Worm (Caenorhabditis elegans) whole organism, L1 larva: Measurements from ENCODE around the gene srd-49.

Experiments used
- C16A3.4 ChIP-seq: fragments of 150-350 bp; optimal IDR thresholded peaks from 2 replicates; lab custom pipeline; 2014; ENCODE audit warnings: missing biosample characterization, missing genetic modification characterization
- F16B12.6 ChIP-seq: fragments of 150-350 bp; optimal IDR thresholded peaks from 2 replicates; lab custom pipeline; 2014; ENCODE audit warnings: missing biosample characterization, missing genetic modification characterization
- blmp-1 ChIP-seq: fragments of 150-350 bp; optimal IDR thresholded peaks from 2 replicates; lab custom pipeline; 2014; ENCODE audit warnings: missing biosample characterization, missing genetic modification characterization
- ceh-8 ChIP-seq: fragments of 200-800 bp; sonication (Bioruptor generic); optimal IDR thresholded peaks from 2 replicates; lab custom pipeline; 2018; ENCODE audit warnings: mild to moderate bottlenecking, missing genetic modification characterization, moderate library complexity, missing compliant biosample characterization
- dsc-1 ChIP-seq: sonication (generic microtip); optimal IDR thresholded peaks from 2 replicates; lab custom pipeline; 2016; ENCODE audit warnings: mild to moderate bottlenecking, missing genetic modification characterization, missing compliant biosample characterization
- efl-1 ChIP-seq, 4 experiments: fragments of 150-350 bp; optimal IDR thresholded peaks in 3 of 4; peaks in 1 of 4; 1 replicate in 1 of 4; 2 replicates in 3 of 4; lab custom pipeline; 2014; ENCODE audit warnings: missing biosample characterization in 2 of 4, missing genetic modification characterization in 2 of 4, missing genetic modification reagents in 2 of 4
- efl-3 ChIP-seq: fragments of 200-800 bp; sonication (Bioruptor generic); optimal IDR thresholded peaks from 2 replicates; lab custom pipeline; 2018; ENCODE audit warnings: mild to moderate bottlenecking, missing genetic modification characterization, missing compliant biosample characterization
- elt-2 ChIP-seq: sonication (generic microtip); optimal IDR thresholded peaks from 2 replicates; lab custom pipeline; 2016; ENCODE audit warnings: missing genetic modification characterization, mild to moderate bottlenecking, inconsistent platforms, missing compliant biosample characterization, missing genetic modification reagents
- elt-3 ChIP-seq, 6 experiments: fragments of 150-350 bp in 1 of 6; sonication (generic microtip); optimal IDR thresholded peaks; 2 replicates each; lab custom pipeline; 2017 to 2018; ENCODE audit warnings: missing biosample characterization in 6 of 6, missing genetic modification characterization in 6 of 6, inconsistent platforms in 1 of 6
- ets-5 ChIP-seq: fragments of 200-800 bp; sonication (Bioruptor generic); IDR thresholded peaks from 2 replicates; pipeline ENCODE4 v1.3.6; 2022; ENCODE audit warnings: missing genetic modification characterization, missing compliant biosample characterization
- fkh-4 ChIP-seq: sonication (generic microtip); optimal IDR thresholded peaks from 2 replicates; lab custom pipeline; 2016; ENCODE audit warnings: missing compliant biosample characterization, missing genetic modification characterization, borderline replicate concordance
- fkh-8 ChIP-seq: sonication (generic microtip); optimal IDR thresholded peaks from 2 replicates; lab custom pipeline; 2016; ENCODE audit warnings: mild to moderate bottlenecking, missing genetic modification characterization, missing compliant biosample characterization
- fos-1 ChIP-seq: fragments of 150-350 bp; optimal IDR thresholded peaks from 2 replicates; lab custom pipeline; 2014; ENCODE audit warnings: missing biosample characterization, missing genetic modification characterization
- grh-1 ChIP-seq: fragments of 200-800 bp; sonication (Bioruptor generic); IDR thresholded peaks from 2 replicates; pipeline ENCODE4 v1.3.6; 2022; ENCODE audit warnings: missing genetic modification reagents, missing genetic modification characterization, missing compliant biosample characterization
- hlh-4 ChIP-seq: sonication (generic microtip); optimal IDR thresholded peaks from 2 replicates; lab custom pipeline; 2016; ENCODE audit warnings: mild to moderate bottlenecking, missing genetic modification characterization, missing compliant biosample characterization
- lin-14 ChIP-seq: fragments of 200-800 bp; sonication (Bioruptor generic); optimal IDR thresholded peaks from 2 replicates; lab custom pipeline; 2018; ENCODE audit warnings: mild to moderate bottlenecking, missing genetic modification characterization, moderate library complexity, missing compliant biosample characterization
- lin-39 ChIP-seq: fragments of 150-350 bp; optimal IDR thresholded peaks from 2 replicates; lab custom pipeline; 2014; ENCODE audit warnings: missing biosample characterization, missing genetic modification reagents, missing genetic modification characterization
- lsy-2 ChIP-seq, 2 experiments: fragments of 150-350 bp; optimal IDR thresholded peaks; 2 replicates each; lab custom pipeline; 2014; ENCODE audit warnings: missing biosample characterization in 2 of 2, missing genetic modification characterization in 2 of 2
- mab-9 ChIP-seq: fragments of 200-800 bp; sonication (Bioruptor generic); IDR thresholded peaks from 2 replicates; pipeline ENCODE4 v1.3.6; 2022; ENCODE audit warnings: missing genetic modification reagents, missing genetic modification characterization, missing compliant biosample characterization
- mdl-1 ChIP-seq, 2 experiments: fragments of 150-350 bp; optimal IDR thresholded peaks; 2 replicates each; lab custom pipeline; 2014 to 2017; ENCODE audit warnings: missing biosample characterization in 2 of 2, missing genetic modification characterization in 2 of 2, inconsistent platforms in 1 of 2
- nhr-11 ChIP-seq: fragments of 150-350 bp; optimal IDR thresholded peaks from 2 replicates; lab custom pipeline; 2014; ENCODE audit warnings: missing biosample characterization, missing genetic modification characterization
- nhr-237 ChIP-seq: fragments of 150-350 bp; optimal IDR thresholded peaks from 2 replicates; lab custom pipeline; 2014; ENCODE audit warnings: missing biosample characterization, missing genetic modification characterization
- nhr-28 ChIP-seq: fragments of 150-350 bp; optimal IDR thresholded peaks from 2 replicates; lab custom pipeline; 2014; ENCODE audit warnings: missing biosample characterization, missing genetic modification characterization
- nhr-47 ChIP-seq: sonication (generic microtip); optimal IDR thresholded peaks from 2 replicates; lab custom pipeline; 2016; ENCODE audit warnings: mild to moderate bottlenecking, missing genetic modification characterization, moderate library complexity, missing compliant biosample characterization
- nhr-71 ChIP-seq: sonication (generic microtip); optimal IDR thresholded peaks from 2 replicates; lab custom pipeline; 2016; ENCODE audit warnings: mild to moderate bottlenecking, missing genetic modification characterization, moderate library complexity, missing compliant biosample characterization
- nhr-76 ChIP-seq: sonication (generic microtip); optimal IDR thresholded peaks from 2 replicates; lab custom pipeline; 2017; ENCODE audit warnings: missing biosample characterization, missing genetic modification characterization
- nhr-90 ChIP-seq: sonication (generic microtip); optimal IDR thresholded peaks from 2 replicates; lab custom pipeline; 2016; ENCODE audit warnings: mild to moderate bottlenecking, missing genetic modification characterization, missing compliant biosample characterization; ENCODE audit not compliant: poor library complexity
- pax-3 ChIP-seq: fragments of 200-800 bp; sonication (Bioruptor generic); optimal IDR thresholded peaks from 2 replicates; lab custom pipeline; 2018; ENCODE audit warnings: mild to moderate bottlenecking, missing genetic modification characterization, moderate library complexity, missing compliant biosample characterization
- skn-1 ChIP-seq: fragments of 150-350 bp; optimal IDR thresholded peaks from 2 replicates; lab custom pipeline; 2014; ENCODE audit warnings: missing biosample characterization, missing genetic modification characterization
- sox-4 ChIP-seq: sonication (generic microtip); optimal IDR thresholded peaks from 2 replicates; lab custom pipeline; 2016; ENCODE audit warnings: missing genetic modification characterization, missing compliant biosample characterization
- sup-37 ChIP-seq: fragments of 200-800 bp; sonication (Bioruptor generic); optimal IDR thresholded peaks from 2 replicates; lab custom pipeline; 2018; ENCODE audit warnings: mild to moderate bottlenecking, missing genetic modification characterization, missing compliant biosample characterization
- tbx-2 ChIP-seq: sonication (generic microtip); optimal IDR thresholded peaks from 2 replicates; lab custom pipeline; 2016; ENCODE audit warnings: missing genetic modification characterization, missing compliant biosample characterization
- unc-130 ChIP-seq: fragments of 150-350 bp; optimal IDR thresholded peaks from 2 replicates; lab custom pipeline; 2017; ENCODE audit warnings: missing biosample characterization, missing genetic modification characterization, inconsistent platforms
- unc-98 ChIP-seq: fragments of 200-800 bp; sonication (Bioruptor generic); IDR thresholded peaks from 2 replicates; pipeline ENCODE4 v1.3.6; 2022; ENCODE audit warnings: missing genetic modification characterization, missing compliant biosample characterization
- vab-15 ChIP-seq: sonication (generic microtip); optimal IDR thresholded peaks from 2 replicates; lab custom pipeline; 2017; ENCODE audit warnings: missing genotype, mild to moderate bottlenecking, missing genetic modification characterization, missing compliant biosample characterization
- xbp-1 ChIP-seq: sonication (generic microtip); optimal IDR thresholded peaks from 2 replicates; lab custom pipeline; 2016; ENCODE audit warnings: missing genetic modification characterization, missing compliant biosample characterization
- zip-4 ChIP-seq: fragments of 200-800 bp; sonication (Bioruptor generic); optimal IDR thresholded peaks from 2 replicates; lab custom pipeline; 2018; ENCODE audit warnings: mild to moderate bottlenecking, missing genetic modification characterization, moderate library complexity, missing compliant biosample characterization
- ztf-11 ChIP-seq, 2 experiments: sonication (generic microtip); optimal IDR thresholded peaks; 2 replicates each; lab custom pipeline; 2016 to 2017; ENCODE audit warnings: missing genetic modification characterization in 2 of 2, missing biosample characterization in 1 of 2, missing compliant biosample characterization in 1 of 2
- ztf-4 ChIP-seq: fragments of 150-350 bp; optimal IDR thresholded peaks from 2 replicates; lab custom pipeline; 2014; ENCODE audit warnings: missing biosample characterization, missing genetic modification characterization

srd-49 gene

DNA sequence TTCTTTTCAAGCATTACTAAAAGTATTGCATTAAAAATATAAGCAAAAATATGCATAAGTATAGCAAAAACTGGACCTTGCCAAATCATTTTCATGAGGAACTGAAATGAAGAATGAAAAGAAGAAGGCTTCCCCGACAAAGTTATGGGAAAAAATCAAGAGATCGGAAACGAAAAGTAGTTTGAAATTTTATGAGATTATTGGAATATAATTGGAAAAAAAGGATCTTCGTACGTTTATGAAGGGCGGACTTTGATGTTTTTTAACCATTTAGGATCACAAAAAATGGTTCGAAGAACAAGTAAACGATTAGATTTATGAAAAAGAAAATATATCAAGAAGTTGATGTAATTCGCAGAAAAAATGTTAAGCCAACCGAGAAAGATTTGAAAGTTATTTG is 26.4 kb downstream of the srd-49 start, which contains the start of gene srxa-18:
Gene srxa-18, minus strand, starts transcription at position 100 of the 400 bp plus-strand sequence.
- TF ChIP-seq efl-1 (optimal IDR thresholded peaks at IDR 0.05; lab: Kevin White, UChicago) (no peak), efl-1 (GFP tag; optimal IDR thresholded peaks at IDR 0.05 in 1 of 2; lab: Kevin White, UChicago) (peak in 1 of 2 experiments; percentile 90), zip-4 (GFP tag; lab: Kevin White, UChicago) (no peak), mab-9 (GFP tag; lab: Robert Waterston, UW) (no peak), efl-3 (no peak), unc-130 (tag; lab: Kevin White, UChicago) (no peak), fkh-8 (tag; lab: Kevin White, UChicago) (no peak)

DNA sequence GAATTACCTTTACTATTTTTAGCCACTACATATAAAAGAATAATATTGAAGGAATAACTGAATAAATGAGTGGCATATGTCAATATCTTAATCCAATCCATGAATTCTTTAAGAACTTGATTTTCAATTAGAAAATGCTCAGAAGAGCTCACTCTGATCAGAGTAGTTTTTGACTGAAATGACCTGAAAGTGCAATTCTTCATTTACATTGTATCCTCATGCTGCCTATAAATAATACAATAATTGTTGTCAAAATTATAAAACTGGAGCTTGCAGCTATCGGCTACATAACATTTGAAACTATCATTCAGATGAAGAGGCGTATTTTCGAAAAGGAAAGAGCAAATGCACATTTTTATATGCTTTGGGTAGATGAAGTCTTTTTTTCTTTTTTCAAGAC is 28.2 kb downstream of the srd-49 start, which contains the start of gene srxa-19:
Gene srxa-19, minus strand, starts transcription at position 101 of the 400 bp plus-strand sequence.
- TF ChIP-seq ets-5 (GFP tag; lab: Robert Waterston, UW) = no peak
- no peak for TF ChIP-seq skn-1 (tag; lab: Kevin White, UChicago)
- TF ChIP-seq ztf-11 (tag; optimal IDR thresholded peaks at IDR 0.05; lab: Kevin White, UChicago) = no peak
- no peak for TF ChIP-seq pax-3 (tag; lab: Kevin White, UChicago)
- no peak for TF ChIP-seq ceh-8 (GFP tag; lab: Kevin White, UChicago)
- TF ChIP-seq lsy-2 (tag; optimal IDR thresholded peaks at IDR 0.05; lab: Kevin White, UChicago) = no peak
- no peak for TF ChIP-seq lin-14 (GFP tag; lab: Kevin White, UChicago)
- no peak for TF ChIP-seq nhr-11 (tag; lab: Kevin White, UChicago)
- no peak for TF ChIP-seq unc-98
- no peak for TF ChIP-seq tbx-2 (tag; lab: Kevin White, UChicago)
- no peak for TF ChIP-seq nhr-237
- TF ChIP-seq nhr-71 (tag; lab: Kevin White, UChicago) = no peak
- no peak for TF ChIP-seq grh-1 (GFP tag; lab: Robert Waterston, UW)
- TF ChIP-seq ztf-4 (tag; lab: Kevin White, UChicago) = no peak
- TF ChIP-seq hlh-4 = no peak
- TF ChIP-seq elt-2 (tag; lab: Kevin White, UChicago) = no peak
- TF ChIP-seq fos-1 (tag; lab: Kevin White, UChicago) = no peak
- TF ChIP-seq lin-39 (tag; lab: Kevin White, UChicago) = no peak
- no peak for TF ChIP-seq dsc-1
- TF ChIP-seq vab-15 = no peak

DNA sequence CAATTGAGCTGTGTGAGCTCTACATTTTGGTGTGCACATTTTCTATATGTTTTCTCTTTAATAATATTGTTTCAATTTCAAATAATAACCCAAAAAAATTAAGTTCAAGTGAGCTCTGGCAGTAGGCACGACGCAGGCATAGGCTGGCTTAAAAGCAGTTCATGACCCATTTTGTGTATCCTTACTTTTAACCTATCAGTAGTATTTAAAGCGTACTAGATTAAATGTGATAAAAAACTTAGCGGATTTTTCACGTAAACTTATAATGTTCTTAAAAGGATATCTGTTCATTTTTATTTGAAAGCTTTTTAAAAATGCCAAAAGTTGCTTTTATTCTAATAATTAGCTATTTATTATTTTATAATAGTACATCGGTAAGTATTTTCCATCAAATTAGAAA is 28.9 kb downstream of the srd-49 start, which contains the start of gene C08B6.6:
Gene C08B6.6, plus strand, starts transcription at position 301 of the 400 bp plus-strand sequence.
- no peak for TF ChIP-seq vab-15
- no peak for TF ChIP-seq mdl-1 (tag; optimal IDR thresholded peaks at IDR 0.05; lab: Kevin White, UChicago)
- TF ChIP-seq nhr-47 (tag; lab: Kevin White, UChicago) = no peak
- TF ChIP-seq nhr-28 = no peak

DNA sequence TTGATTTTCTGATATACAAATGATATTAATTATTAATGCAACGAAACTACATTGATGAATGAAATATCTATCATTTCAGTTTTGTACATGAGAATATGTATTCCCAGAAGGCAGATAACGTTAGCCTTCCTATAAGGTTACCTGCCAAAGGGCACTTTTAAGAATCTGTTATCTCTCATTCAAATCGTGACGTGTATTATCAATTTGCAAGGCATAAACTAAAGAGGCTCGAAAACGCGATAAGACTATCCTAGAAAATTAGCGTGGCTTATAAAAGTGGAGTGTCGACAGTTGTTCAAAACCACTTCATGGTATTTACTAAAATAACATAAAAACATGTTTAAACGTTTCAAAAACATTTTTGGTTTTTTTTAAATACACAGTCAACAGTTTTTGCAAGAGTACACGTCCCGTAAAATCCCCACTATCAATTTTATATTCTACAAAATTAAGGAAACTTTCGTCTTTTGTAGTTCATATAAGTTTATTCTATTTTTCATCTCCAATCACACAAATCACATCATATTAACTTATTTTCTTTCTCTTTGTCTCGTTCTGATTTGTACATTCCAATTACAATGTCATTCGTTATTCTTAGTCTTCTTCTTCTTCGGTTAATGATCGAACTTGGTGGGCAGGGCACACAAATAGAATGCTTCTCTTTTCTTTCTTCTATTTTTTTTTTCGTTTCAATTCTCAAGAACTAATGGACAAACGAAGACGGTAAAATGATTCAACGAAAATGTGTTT is 30.5 kb downstream of the srd-49 start, which contains the start of gene C08B6.10:
Gene C08B6.10, plus strand, starts transcription at position 700 of the 750 bp plus-strand sequence.
- TF ChIP-seq grh-1 (GFP tag; lab: Robert Waterston, UW) = no peak
- TF ChIP-seq elt-2 (tag; lab: Kevin White, UChicago) = peak; percentile 34
- TF ChIP-seq blmp-1 = peak; percentile 19
- no peak for TF ChIP-seq nhr-76 (tag; lab: Kevin White, UChicago)
- TF ChIP-seq elt-3 (tag; optimal IDR thresholded peaks at IDR 0.05; lab: Kevin White, UChicago) = peak in 1 of 6 experiments; percentile 23

DNA sequence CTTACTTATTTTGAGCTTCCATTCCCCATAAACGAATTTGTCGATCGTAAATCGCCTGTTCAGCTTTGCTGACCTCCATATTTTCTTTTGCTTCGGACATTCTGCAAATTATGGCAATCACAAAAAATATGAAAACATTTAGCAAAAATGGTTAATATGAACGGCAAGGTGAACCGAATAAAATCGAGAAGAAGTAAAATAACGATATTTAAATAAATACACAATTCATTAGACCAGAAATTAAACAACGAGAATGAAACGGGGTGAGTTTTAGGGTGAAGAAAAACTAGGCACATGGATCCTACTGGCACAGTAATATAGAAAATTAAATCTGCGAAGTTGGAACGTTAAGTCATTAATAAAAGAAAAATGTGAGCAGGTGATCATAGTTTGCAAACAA is 35.7 kb downstream of the srd-49 start, which contains the start of gene aos-1:
Gene aos-1, minus strand, starts transcription at position 101 of the 400 bp plus-strand sequence.
- TF ChIP-seq F16B12.6 (tag; lab: Kevin White, UChicago) (no peak), nhr-47 (tag; lab: Kevin White, UChicago) (no peak), sup-37 (GFP tag; lab: Kevin White, UChicago) (no peak), elt-2 (tag; lab: Kevin White, UChicago) (no peak), xbp-1 (tag; lab: Kevin White, UChicago) (no peak), nhr-90 (tag; lab: Kevin White, UChicago) (no peak), C16A3.4 (no peak), sox-4 (no peak), fkh-4 (no peak)
